Fruit fly (Drosophila melanogaster): ENCODE results near the gene CG9427.

The CG9427 gene

DNA sequence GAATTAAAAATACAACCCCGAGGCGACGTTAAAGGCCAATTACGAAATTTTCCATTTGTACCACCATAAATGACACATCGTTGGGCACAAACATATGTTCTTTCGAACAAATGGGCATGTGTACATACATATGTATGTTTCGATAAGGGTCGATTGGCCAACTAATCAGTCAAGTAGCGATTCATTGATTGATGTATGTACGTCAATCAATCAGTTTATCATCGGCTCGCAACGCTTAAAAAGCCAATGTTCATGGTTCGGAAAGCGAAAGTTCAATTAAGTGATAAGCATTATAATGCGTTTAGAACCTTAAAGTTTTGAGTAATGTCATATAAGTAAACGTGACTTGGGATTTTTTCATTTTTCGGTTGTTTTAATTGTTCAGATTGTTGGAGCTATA lies 17.9 kb upstream of the CG9427 start:
- TF ChIP-seq cnc (optimal IDR thresholded peaks at IDR 0.05) (no peak), toe (GFP tag; optimal IDR thresholded peaks at IDR 0.05) (no peak), pad (GFP tag; optimal IDR thresholded peaks at IDR 0.05) (no peak), CG5204 (GFP tag; optimal IDR thresholded peaks at IDR 0.05) (no peak), Hr96 (GFP tag; optimal IDR thresholded peaks at IDR 0.05) (no peak), CG1620 (GFP tag; optimal IDR thresholded peaks at IDR 0.05) (no peak), CG33017 (tag; optimal IDR thresholded peaks at IDR 0.05) (no peak), kay (GFP tag; ENCODE audit: borderline replicate concordance) (no peak)

DNA sequence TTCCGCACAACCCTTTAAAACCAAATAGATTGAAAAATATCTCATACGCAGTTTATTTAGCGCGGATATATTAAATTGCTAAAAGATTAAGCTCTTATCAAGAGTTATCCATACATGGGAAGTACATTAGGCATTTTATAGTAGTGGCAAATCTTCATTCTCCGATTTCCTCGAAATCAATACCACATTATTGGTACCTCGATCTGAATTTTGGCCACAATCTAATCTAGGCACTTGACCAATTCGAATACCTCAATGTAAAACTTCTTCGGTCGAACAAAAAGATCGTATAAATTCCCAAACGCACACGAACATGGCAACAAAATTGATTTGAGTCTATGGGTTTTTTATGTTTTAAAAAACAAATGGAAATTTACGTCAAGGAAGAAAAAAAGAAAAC lies 17.2 kb upstream of the CG9427 start:
- TF ChIP-seq Crg-1 (GFP tag; optimal IDR thresholded peaks at IDR 0.05) (no peak), Clk (GFP tag; optimal IDR thresholded peaks at IDR 0.05) (no peak), CG14711 (tag; optimal IDR thresholded peaks at IDR 0.05) (no peak), CG33017 (tag; optimal IDR thresholded peaks at IDR 0.05) (no peak), tj (GFP tag; optimal IDR thresholded peaks at IDR 0.05) (no peak)

DNA sequence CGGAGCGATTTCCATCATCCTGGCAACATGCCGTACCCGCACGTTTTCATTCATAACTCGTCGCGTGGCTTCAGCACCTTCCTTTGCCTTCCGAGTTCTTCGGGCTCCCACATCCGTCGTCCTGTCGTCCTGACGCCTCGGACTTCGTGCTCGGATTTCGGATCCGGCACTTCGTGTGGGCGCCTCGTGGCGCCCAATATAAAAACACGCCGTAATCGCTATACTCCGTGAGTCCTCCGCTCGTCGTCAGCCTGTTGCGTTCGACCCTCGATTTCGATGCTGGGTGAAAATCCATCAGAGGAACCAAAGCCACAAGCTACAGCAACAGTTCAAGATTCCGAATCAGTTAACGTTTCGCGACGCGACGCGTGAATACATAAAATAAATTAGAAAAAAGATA lies 13.6 kb upstream of the CG9427 start:
- TF ChIP-seq CG33017 (tag; optimal IDR thresholded peaks at IDR 0.05) (no peak), pad (GFP tag; optimal IDR thresholded peaks at IDR 0.05) (no peak), CG7101 (tag; optimal IDR thresholded peaks at IDR 0.05) (no peak), toe (GFP tag; optimal IDR thresholded peaks at IDR 0.05) (no peak), CG12768 (GFP tag; optimal IDR thresholded peaks at IDR 0.05) (no peak), Hr96 (GFP tag; optimal IDR thresholded peaks at IDR 0.05) (no peak), Crg-1 (GFP tag; optimal IDR thresholded peaks at IDR 0.05) (no peak), tj (GFP tag; optimal IDR thresholded peaks at IDR 0.05) (no peak), CG1620 (GFP tag; optimal IDR thresholded peaks at IDR 0.05) (no peak), bab1 (GFP tag; optimal IDR thresholded peaks at IDR 0.05) (no peak), CG5204 (GFP tag; optimal IDR thresholded peaks at IDR 0.05) (no peak), CG7045 (GFP tag; optimal IDR thresholded peaks at IDR 0.05) (no peak), cnc (optimal IDR thresholded peaks at IDR 0.05) (no peak), Clk (GFP tag; optimal IDR thresholded peaks at IDR 0.05) (no peak), ovo (GFP tag; optimal IDR thresholded peaks at IDR 0.05) (no peak)

DNA sequence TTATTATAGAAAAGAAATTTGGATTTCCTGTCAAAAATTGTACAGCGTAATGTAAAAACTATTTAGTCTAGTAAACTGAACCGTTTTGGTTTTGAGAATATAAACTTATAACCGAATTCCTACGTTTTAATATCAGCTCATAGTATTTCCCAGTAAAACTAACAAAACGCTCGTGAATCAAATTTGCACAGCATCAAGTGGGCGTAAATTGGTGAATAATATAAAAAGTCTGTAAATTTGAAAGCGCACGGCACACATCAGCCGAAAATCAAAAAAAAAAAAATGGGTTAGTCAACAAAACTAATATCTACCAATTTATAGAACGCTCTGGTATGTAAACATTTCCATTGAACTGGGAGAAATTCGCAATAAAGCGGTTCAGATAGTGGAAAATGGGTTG lies 11.2 kb upstream of the CG9427 start, which contains the start of gene Dh44:
Gene Dh44 (plus strand): TSS at position 301 of the 400 bp plus-strand sequence.
- TF ChIP-seq CG14711 (tag; optimal IDR thresholded peaks at IDR 0.05): no peak
- TF ChIP-seq CG12768 (GFP tag; optimal IDR thresholded peaks at IDR 0.05): no peak
- TF ChIP-seq CG1620 (GFP tag; optimal IDR thresholded peaks at IDR 0.05): no peak
- no peak for TF ChIP-seq bab1 (GFP tag; optimal IDR thresholded peaks at IDR 0.05)
- no peak for TF ChIP-seq cic (GFP tag; optimal IDR thresholded peaks at IDR 0.05)
- TF ChIP-seq CG7045 (GFP tag; optimal IDR thresholded peaks at IDR 0.05): no peak
- TF ChIP-seq CG5204 (GFP tag; optimal IDR thresholded peaks at IDR 0.05): no peak
- no peak for TF ChIP-seq Mnt (GFP tag; optimal IDR thresholded peaks at IDR 0.05)

DNA sequence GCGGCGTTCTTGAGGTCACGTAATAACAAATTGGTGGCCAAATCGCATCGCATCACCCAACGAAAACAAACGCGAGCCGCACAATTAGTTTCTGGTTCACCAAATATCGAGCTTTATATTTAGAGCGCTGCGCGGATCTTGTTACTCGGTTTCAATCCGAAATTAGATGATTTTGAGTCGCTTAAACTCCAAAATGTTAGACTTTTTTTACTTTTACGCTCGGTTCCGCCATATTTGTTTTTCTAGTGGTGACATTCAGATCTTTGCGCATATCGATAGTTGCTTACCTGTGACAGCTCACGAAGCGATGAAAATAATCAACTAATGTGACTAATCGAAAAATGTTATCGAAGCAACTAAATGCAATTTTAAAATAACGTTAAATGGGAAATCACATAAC lies 10.6 kb upstream of the CG9427 start, which contains the start of gene Scm:
Gene Scm (minus strand): TSS at position 251 of the 400 bp plus-strand sequence.
- TF ChIP-seq Mnt (GFP tag; optimal IDR thresholded peaks at IDR 0.05) (peak; percentile 16), pad (GFP tag; optimal IDR thresholded peaks at IDR 0.05) (no peak), bab1 (GFP tag; optimal IDR thresholded peaks at IDR 0.05) (peak; percentile 55), CG7101 (tag; optimal IDR thresholded peaks at IDR 0.05) (peak; percentile 15), CG14711 (tag; optimal IDR thresholded peaks at IDR 0.05) (peak; percentile 15)

DNA sequence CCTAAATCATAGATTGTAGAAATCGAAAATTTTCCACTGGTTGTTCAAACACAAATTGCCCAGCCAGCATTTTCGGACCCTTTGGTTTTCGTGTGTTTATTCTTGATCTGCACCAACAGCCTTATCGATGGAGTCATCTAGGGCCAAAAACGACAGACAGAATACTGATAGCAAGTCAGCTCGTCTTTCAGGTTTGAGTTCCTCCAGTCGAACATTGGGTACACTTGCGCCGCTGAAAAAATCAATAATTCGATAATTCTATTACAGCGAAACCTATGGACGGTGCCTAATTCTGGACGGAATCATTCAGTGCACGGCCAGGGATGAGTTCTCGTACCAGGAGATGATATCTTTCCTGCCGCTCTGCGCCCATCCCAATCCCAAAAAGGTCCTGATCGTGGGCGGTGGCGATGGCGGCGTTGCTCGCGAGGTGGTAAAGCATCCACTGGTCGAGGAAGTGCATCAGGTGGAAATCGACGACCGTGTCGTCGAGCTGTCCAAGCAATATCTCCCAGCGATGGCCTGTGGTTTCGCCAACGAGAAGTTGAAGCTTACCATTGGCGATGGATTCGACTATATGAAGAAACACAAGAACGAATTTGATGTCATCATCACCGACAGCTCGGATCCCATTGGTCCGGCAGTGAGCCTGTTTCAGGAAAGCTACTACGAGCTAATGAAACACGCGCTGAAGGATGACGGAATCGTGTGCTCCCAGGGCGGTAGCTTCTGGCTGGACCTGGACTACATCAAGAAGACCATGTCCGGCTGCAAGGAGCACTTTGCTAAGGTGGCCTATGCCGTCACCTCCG lies 5.6 kb upstream of the CG9427 start:
- TF ChIP-seq Clk (GFP tag; optimal IDR thresholded peaks at IDR 0.05): no peak
- peak; percentile 42 for TF ChIP-seq tj (GFP tag; optimal IDR thresholded peaks at IDR 0.05)
- TF ChIP-seq CG33017 (tag; optimal IDR thresholded peaks at IDR 0.05): no peak

DNA sequence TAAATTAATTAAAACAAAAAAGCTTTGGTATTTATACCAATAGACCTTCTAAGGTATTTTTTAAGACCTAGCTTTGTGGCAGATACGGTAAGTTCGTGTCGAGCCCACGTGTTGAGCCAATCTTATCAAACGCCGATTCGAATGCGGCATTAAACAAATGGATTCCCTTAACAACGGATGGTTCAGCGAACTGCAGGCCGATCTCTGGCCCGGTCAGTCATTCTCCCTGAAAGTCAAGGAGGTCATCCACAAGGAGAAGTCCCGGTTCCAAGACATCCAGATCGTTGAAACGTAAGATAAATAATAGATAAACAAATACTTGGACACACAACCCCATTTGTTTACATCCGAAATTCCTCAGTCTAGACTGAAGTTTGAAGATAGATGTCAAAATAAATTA lies 4.8 kb upstream of the CG9427 start, which contains the start of gene SpdS:
Gene SpdS (plus strand): TSS at position 78 of the 400 bp plus-strand sequence.
- TF ChIP-seq tj (GFP tag; optimal IDR thresholded peaks at IDR 0.05): no peak
- TF ChIP-seq Hr96 (GFP tag; optimal IDR thresholded peaks at IDR 0.05): no peak
- TF ChIP-seq CG1620 (GFP tag; optimal IDR thresholded peaks at IDR 0.05): no peak
- TF ChIP-seq CG7101 (tag; optimal IDR thresholded peaks at IDR 0.05): no peak
- TF ChIP-seq kay (GFP tag; ENCODE audit: borderline replicate concordance): no peak
- TF ChIP-seq Mnt (GFP tag; optimal IDR thresholded peaks at IDR 0.05): peak; percentile 98
- no peak for TF ChIP-seq CG11617 (GFP tag; optimal IDR thresholded peaks at IDR 0.05)
- TF ChIP-seq Crg-1 (GFP tag; optimal IDR thresholded peaks at IDR 0.05): no peak
- TF ChIP-seq CG7045 (GFP tag; optimal IDR thresholded peaks at IDR 0.05): no peak

Measured in whole organism, adult.